Worm (Caenorhabditis elegans) whole organism, L4/young adult: ENCODE measurements around the gene dnj-9.
"Not testable (repeated sequence)": the region's sequence is repeated elsewhere in the genome, so short reads cannot be mapped to it uniquely, and the experiment has no call there.

Source experiments
- dao-5 ChIP-seq: sonication (generic microtip); optimal IDR thresholded peaks from 2 replicates; lab custom pipeline; 2016; ENCODE audit warnings: missing genotype, missing genetic modification characterization, moderate library complexity, missing compliant biosample characterization
- him-1 ChIP-seq: sonication (generic microtip); optimal IDR thresholded peaks from 2 replicates; lab custom pipeline; 2016; ENCODE audit warnings: missing genotype, missing genetic modification reagents, missing genetic modification characterization, missing compliant biosample characterization

DNA sequence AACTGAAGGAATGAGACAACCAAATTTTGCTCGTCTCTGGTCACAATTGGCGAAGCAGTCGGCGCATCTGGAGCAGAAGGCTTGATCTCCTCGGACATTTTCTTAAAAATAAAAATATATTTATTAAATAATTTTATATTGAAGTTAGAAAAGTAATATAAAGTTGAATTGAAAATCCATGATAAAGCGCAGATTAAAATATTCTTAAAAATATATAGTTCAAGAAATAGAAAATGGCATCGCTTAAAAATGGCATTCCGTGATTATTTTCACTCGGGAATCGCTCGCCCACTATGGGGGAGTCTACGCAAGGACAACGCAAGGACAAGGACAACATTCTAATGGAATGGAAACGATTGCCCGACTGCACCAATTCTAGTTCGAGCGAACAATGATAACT lies 51.8 kb downstream of the dnj-9 start, which contains the start of gene sgt-1:
- TF ChIP-seq him-1, dao-5: not testable (repeated sequence)
